Worm (Caenorhabditis elegans): ENCODE measurements around the gene cyp-33C5.
A peak's percentile ranks its signal among the peaks of the same experiment; 100 is the strongest.

The cyp-33C5 gene

DNA sequence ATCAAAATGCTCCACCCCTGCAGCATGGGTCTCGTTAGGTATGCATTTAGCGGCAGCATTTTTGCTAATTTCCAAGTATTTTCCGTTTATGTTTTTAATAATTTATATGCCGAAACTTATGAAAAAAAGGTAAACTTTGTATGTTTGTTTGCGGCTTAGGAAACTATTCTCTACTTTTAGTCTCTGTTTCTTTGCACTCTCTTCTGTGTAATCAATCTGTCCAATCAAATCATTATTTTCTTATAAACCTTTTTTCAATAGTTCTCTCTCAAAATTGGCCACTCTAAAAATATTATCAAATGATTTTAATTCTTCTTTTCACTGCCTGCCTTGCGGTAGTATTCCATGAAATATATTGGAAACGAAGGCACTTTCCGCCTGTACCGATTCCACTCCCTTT lies 6.8 kb upstream of the cyp-33C5 start:
- TF ChIP-seq ztf-3 (GFP tag; optimal IDR thresholded peaks at IDR 0.05): no peak
- no peak for TF ChIP-seq ekl-4 (GFP tag; IDR thresholded peaks at IDR 0.05)
- TF ChIP-seq hrde-1 (tag; optimal IDR thresholded peaks at IDR 0.05; ENCODE audit: borderline replicate concordance): no peak
- no peak for TF ChIP-seq nhr-80 (tag; optimal IDR thresholded peaks at IDR 0.05)
- TF ChIP-seq dpff-1 (tag; optimal IDR thresholded peaks at IDR 0.05): no peak
- no peak for TF ChIP-seq Y53F4B.3 (GFP tag; IDR thresholded peaks at IDR 0.05)
- no peak for TF ChIP-seq unc-62 (GFP tag; optimal IDR thresholded peaks at IDR 0.05)
- TF ChIP-seq gei-17 (GFP tag; optimal IDR thresholded peaks at IDR 0.05): no peak
- TF ChIP-seq attf-6 (GFP tag; IDR thresholded peaks at IDR 0.05): no peak
- no peak for TF ChIP-seq attf-5 (GFP tag; optimal IDR thresholded peaks at IDR 0.05)
- no peak for TF ChIP-seq F22D6.2 (tag; optimal IDR thresholded peaks at IDR 0.05)
- TF ChIP-seq lag-1 (GFP tag; IDR thresholded peaks at IDR 0.05): no peak
- no peak for TF ChIP-seq repo-1 (tag; optimal IDR thresholded peaks at IDR 0.05)
- TF ChIP-seq Y53G8AR.9 (GFP tag; conservative IDR thresholded peaks at IDR 0.05): no peak

DNA sequence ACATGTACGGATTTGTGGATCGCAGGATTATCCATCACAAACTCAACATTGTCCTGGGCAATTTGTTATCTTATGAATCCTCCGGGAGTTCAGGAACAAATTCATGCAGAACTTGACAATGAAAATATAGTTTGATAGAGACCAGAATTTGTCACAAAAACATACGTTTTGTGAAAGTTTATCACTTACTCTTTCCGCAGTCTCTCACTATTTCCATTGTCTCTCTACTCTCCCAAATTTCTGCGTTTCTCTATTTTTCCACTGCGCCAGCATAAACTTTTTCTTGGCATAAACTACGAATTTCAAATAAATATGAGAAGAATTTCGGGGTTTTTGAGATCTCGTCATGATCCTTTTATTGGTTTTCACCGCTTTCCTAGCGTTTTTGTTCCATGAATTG lies 2.2 kb upstream of the cyp-33C5 start, which contains the start of gene cyp-33C3:
TSS of gene cyp-33C3 (plus strand) at position 149 of the 400 bp plus-strand sequence.
- peak; percentile 41; the same call in 1 of the 2 replicates for TF ChIP-seq hmg-1.2 (GFP tag; IDR thresholded peaks at IDR 0.05)
- no peak for TF ChIP-seq let-526 (GFP tag; IDR thresholded peaks at IDR 0.05)

DNA sequence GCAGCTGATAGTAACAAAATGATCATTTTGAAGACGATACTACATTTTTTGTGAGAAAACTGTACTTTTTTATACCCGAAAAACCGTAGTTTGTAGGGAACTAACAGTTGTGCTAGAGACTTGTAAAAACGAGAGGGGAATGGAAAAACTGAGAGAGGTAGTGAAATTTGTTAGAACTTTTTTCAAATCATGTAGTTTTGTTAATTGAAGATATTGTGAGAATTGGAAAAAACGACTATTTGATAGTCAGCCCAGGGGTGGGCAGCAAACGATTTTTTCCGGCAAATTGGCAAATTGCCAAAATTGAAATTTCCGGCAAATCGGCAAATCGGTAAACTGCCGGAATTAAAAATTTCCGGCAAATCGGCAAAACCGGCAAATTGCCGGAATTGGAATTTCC lies 4.5 kb downstream of the cyp-33C5 start, which contains the start of gene cyp-33C6:
TSS of gene cyp-33C6 (minus strand) at position 101 of the 400 bp plus-strand sequence.
- TF ChIP-seq F52B5.7 (tag; optimal IDR thresholded peaks at IDR 0.05) (no peak), xnd-1 (tag; optimal IDR thresholded peaks at IDR 0.05) (no peak), F55B11.4 (tag; optimal IDR thresholded peaks at IDR 0.05; ENCODE audit: borderline replicate concordance, insufficient read depth) (no peak), T26A5.8 (tag; optimal IDR thresholded peaks at IDR 0.05) (no peak), Y53F4B.3 (GFP tag; IDR thresholded peaks at IDR 0.05) (no peak), egl-44 (GFP tag; IDR thresholded peaks at IDR 0.05) (no peak)

DNA sequence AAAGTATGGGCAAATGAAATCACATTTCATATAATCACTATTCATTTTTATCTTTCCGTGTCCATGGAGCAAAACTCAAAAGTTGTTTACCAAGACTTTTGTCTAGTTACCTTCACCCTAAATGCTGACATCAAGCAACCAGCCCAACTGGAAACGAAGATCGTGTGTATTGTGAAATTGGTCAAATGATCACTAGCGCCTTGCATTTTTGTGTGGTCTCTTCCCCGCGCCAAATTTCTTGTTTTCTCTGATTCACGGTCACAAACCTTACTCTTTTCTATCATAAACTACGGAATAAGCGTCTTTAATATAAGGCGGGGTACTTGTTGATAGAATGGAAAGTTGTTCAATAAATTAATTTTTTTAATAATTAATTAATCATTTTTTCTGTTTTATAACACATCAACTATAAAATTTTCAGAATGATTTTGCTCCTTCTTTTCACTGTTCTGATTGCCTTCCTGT lies 5.4 kb downstream of the cyp-33C5 start, which contains the start of gene cyp-33C7:
TSS of gene cyp-33C7 (plus strand) at position 415 of the 465 bp plus-strand sequence.
- peak; percentile 62 for TF ChIP-seq pha-4 (tag; optimal IDR thresholded peaks at IDR 0.05)
- TF ChIP-seq unc-62 (GFP tag; optimal IDR thresholded peaks at IDR 0.05): peak; percentile 28
- peak; percentile 18; the same call in 1 of the 2 replicates for TF ChIP-seq hmg-1.2 (GFP tag; IDR thresholded peaks at IDR 0.05)
- 0 out of 2 replicates have a peak, but pooled peaks have one; percentile 11 for TF ChIP-seq mcd-1 (GFP tag; IDR thresholded peaks at IDR 0.05)
- 0 out of 2 replicates have a peak, but pooled peaks have one; percentile 46 for TF ChIP-seq dox-1 (GFP tag; IDR thresholded peaks at IDR 0.05)
- peak; percentile 56 for TF ChIP-seq attf-5 (GFP tag; optimal IDR thresholded peaks at IDR 0.05)
- peak; percentile 95 for TF ChIP-seq cebp-1 (GFP tag; IDR thresholded peaks at IDR 0.05)
- peak; percentile 96 for TF ChIP-seq cebp-1 (tag; optimal IDR thresholded peaks at IDR 0.05)
- no peak for TF ChIP-seq egrh-3 (GFP tag; IDR thresholded peaks at IDR 0.05)
- peak; percentile 85 for TF ChIP-seq nhr-80 (tag; optimal IDR thresholded peaks at IDR 0.05)
- peak; percentile 9 for TF ChIP-seq F23B12.7 (tag; optimal IDR thresholded peaks at IDR 0.05; ENCODE audit: insufficient read depth)
- TF ChIP-seq zim-3 (tag; optimal IDR thresholded peaks at IDR 0.05): no peak
- TF ChIP-seq ccch-3 (GFP tag; optimal IDR thresholded peaks at IDR 0.05): no peak
- no peak for TF ChIP-seq sdz-38 (tag; optimal IDR thresholded peaks at IDR 0.05)

DNA sequence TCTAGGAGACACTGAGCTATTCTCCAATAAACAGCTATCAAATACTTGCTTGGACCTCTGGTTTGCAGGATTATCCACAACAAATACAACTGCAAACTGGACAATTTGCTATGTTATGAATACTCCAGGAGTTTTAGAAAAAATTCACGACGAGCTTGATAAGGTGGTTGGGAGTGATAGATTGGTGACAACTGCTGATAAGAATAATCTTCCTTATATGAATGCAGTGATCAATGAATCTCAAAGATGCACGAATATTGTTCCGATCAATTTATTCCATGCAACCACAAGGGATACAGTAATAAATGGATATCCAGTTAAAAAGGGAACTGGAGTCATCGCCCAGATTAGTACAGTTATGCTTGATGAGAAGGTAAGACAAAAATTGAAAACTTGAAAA lies 7.0 kb downstream of the cyp-33C5 start:
- TF ChIP-seq nhr-80 (tag; optimal IDR thresholded peaks at IDR 0.05) (peak; percentile 31), F55B11.4 (tag; optimal IDR thresholded peaks at IDR 0.05; ENCODE audit: borderline replicate concordance, insufficient read depth) (no peak), ztf-3 (GFP tag; optimal IDR thresholded peaks at IDR 0.05) (no peak), nhr-179 (tag; optimal IDR thresholded peaks at IDR 0.05) (no peak), C17E4.6 (GFP tag; IDR thresholded peaks at IDR 0.05) (no peak), hmg-20 (GFP tag; IDR thresholded peaks at IDR 0.05) (no peak), Y79H2A.3 (GFP tag; conservative IDR thresholded peaks at IDR 0.05) (no peak), mel-28 (tag; optimal IDR thresholded peaks at IDR 0.05; ENCODE audit: borderline replicate concordance) (no peak), ccch-3 (GFP tag; optimal IDR thresholded peaks at IDR 0.05) (no peak)

All from whole organism, young adult.